Worm (Caenorhabditis elegans) whole organism, young adult: ENCODE measurements around the gene D1014.4.

Experiments
- F57A8.1 ChIP-seq: fragments of 200-800 bp; sonication (Bioruptor generic); optimal IDR thresholded peaks from 2 replicates; lab custom pipeline; 2018; ENCODE audit warnings: mild to moderate bottlenecking, missing genetic modification characterization, moderate library complexity, missing compliant biosample characterization
- T26A5.8 ChIP-seq: sonication (generic microtip); optimal IDR thresholded peaks from 2 replicates; lab custom pipeline; 2016; ENCODE audit warnings: missing genetic modification characterization, missing compliant biosample characterization
- ama-1 ChIP-seq, 3 experiments: fragments of 150-350 bp in 1 of 3; sonication (generic microtip) in 2 of 3; optimal IDR thresholded peaks; 2 replicates each; lab custom pipeline; 2014 to 2018; ENCODE audit warnings: missing biosample characterization in 2 of 3, missing genetic modification characterization in 2 of 3, missing genetic modification reagents in 2 of 3
- hmg-1.2 ChIP-seq: fragments of 200-800 bp; sonication (Bioruptor generic); IDR thresholded peaks from 2 replicates; pipeline ENCODE4 v1.3.6; 2022; ENCODE audit warnings: missing genetic modification reagents, missing genetic modification characterization, missing compliant biosample characterization
- madf-3 ChIP-seq: fragments of 200-800 bp; sonication (Bioruptor generic); IDR thresholded peaks from 2 replicates; pipeline ENCODE4 v1.3.6; 2022; ENCODE audit warnings: missing genetic modification reagents, missing genetic modification characterization, missing compliant biosample characterization
- pha-4 ChIP-seq: fragments of 150-350 bp; sonication (generic microtip); optimal IDR thresholded peaks from 2 replicates; lab custom pipeline; 2014; ENCODE audit warnings: missing biosample characterization, missing genetic modification reagents, missing genetic modification characterization
- snpc-1.3 ChIP-seq: sonication (generic microtip); optimal IDR thresholded peaks from 2 replicates; lab custom pipeline; 2017; ENCODE audit warnings: missing genetic modification characterization, mild to moderate bottlenecking, missing compliant biosample characterization, antibody characterized with exemption, moderate library complexity, missing genotype, missing genetic modification reagents; ENCODE audit not compliant: insufficient read depth
- snpc-4 ChIP-seq, 5 experiments: fragments of 150-350 bp in 1 of 5; sonication (generic microtip) in 4 of 5; optimal IDR thresholded peaks; 2 replicates each; lab custom pipeline; 2014 to 2018; ENCODE audit warnings: missing genetic modification characterization in 5 of 5, missing biosample characterization in 3 of 5, antibody characterized with exemption in 2 of 5, mild to moderate bottlenecking in 2 of 5, missing compliant biosample characterization in 2 of 5, missing genotype in 2 of 5, moderate library complexity in 2 of 5, missing genetic modification reagents in 1 of 5
- ztf-6 ChIP-seq: fragments of 200-800 bp; sonication (Bioruptor generic); IDR thresholded peaks from 2 replicates; pipeline ENCODE4 v1.3.6; 2022; ENCODE audit warnings: missing genetic modification reagents, missing genetic modification characterization, missing compliant biosample characterization

ce11 chrV:8178279-8178678, 45.3 kb downstream of the D1014.4 start:
- no peak for TF ChIP-seq pha-4
- no peak for TF ChIP-seq T26A5.8
- no peak for TF ChIP-seq ztf-6 (GFP tag; lab: Robert Waterston, UW)
- no peak for TF ChIP-seq snpc-4 (GFP tag; optimal IDR thresholded peaks at IDR 0.05; lab: Kevin White, UChicago)
- TF ChIP-seq snpc-4 (tag; optimal IDR thresholded peaks at IDR 0.05; lab: Kevin White, UChicago) = no peak
- TF ChIP-seq madf-3 = no peak
- TF ChIP-seq snpc-1.3 (tag; lab: Kevin White, UChicago) = no peak
- no peak for TF ChIP-seq hmg-1.2 (GFP tag; lab: Robert Waterston, UW)
- TF ChIP-seq F57A8.1 (GFP tag; lab: Kevin White, UChicago) = no peak
- TF ChIP-seq ama-1 (optimal IDR thresholded peaks at IDR 0.05; lab: Kevin White, UChicago) = no peak
- no peak for TF ChIP-seq ama-1 (GFP tag; optimal IDR thresholded peaks at IDR 0.05; lab: Kevin White, UChicago)
